Fruit fly (Drosophila melanogaster) whole organism, embryonic: ENCODE measurements around the gene ovm.

Experiments
- Atf6 ChIP-seq: fragments of 200-800 bp; sonication (Bioruptor generic); IDR thresholded peaks from 2 replicates; pipeline ENCODE4 v1.3.6; 2022; ENCODE audit warnings: missing biosample characterization, missing genetic modification characterization
- Bgb ChIP-seq: fragments of 200-800 bp; sonication (Bioruptor generic); IDR thresholded peaks from 2 replicates; pipeline ENCODE4 v1.3.6; 2022; ENCODE audit warnings: missing biosample characterization, missing genetic modification characterization; ENCODE audit not compliant: partially characterized antibody
- BtbVII ChIP-seq: fragments of 200-800 bp; sonication (Bioruptor generic); optimal IDR thresholded peaks from 3 replicates; lab custom pipeline; 2017; ENCODE audit warnings: missing biosample characterization, mild to moderate bottlenecking, missing genetic modification characterization
- CG10267 ChIP-seq: fragments of 200-800 bp; sonication (Bioruptor generic); optimal IDR thresholded peaks from 2 replicates; lab custom pipeline; 2018; ENCODE audit warnings: missing biosample characterization, mild to moderate bottlenecking, missing genetic modification characterization, moderate library complexity
- CG10431 ChIP-seq: fragments of 200-800 bp; sonication (Bioruptor generic); optimal IDR thresholded peaks from 3 replicates; lab custom pipeline; 2018; ENCODE audit warnings: missing biosample characterization, mild to moderate bottlenecking, missing genetic modification characterization
- CG11247 ChIP-seq: fragments of 200-800 bp; sonication (Bioruptor generic); IDR thresholded peaks from 2 replicates; pipeline ENCODE4 v1.3.6; 2022; ENCODE audit warnings: missing biosample characterization, missing genetic modification characterization
- CG11696 ChIP-seq: fragments of 200-800 bp; sonication (Bioruptor generic); IDR thresholded peaks from 2 replicates; pipeline ENCODE4 v1.3.6; 2022; ENCODE audit warnings: missing biosample characterization, missing genetic modification characterization
- CG12391 ChIP-seq: fragments of 200-800 bp; sonication (Bioruptor generic); optimal IDR thresholded peaks from 3 replicates; lab custom pipeline; 2018; ENCODE audit warnings: missing biosample characterization, mild to moderate bottlenecking, missing genetic modification characterization, moderate library complexity
- CG15011 ChIP-seq: fragments of 200-800 bp; sonication (Bioruptor generic); optimal IDR thresholded peaks from 3 replicates; lab custom pipeline; 2018; ENCODE audit warnings: missing biosample characterization, mild to moderate bottlenecking, missing genetic modification characterization
- CG17568 ChIP-seq: fragments of 200-800 bp; sonication (Bioruptor generic); optimal IDR thresholded peaks from 2 replicates; lab custom pipeline; 2018; ENCODE audit warnings: missing biosample characterization, mild to moderate bottlenecking, missing genetic modification characterization, moderate library complexity
- CG17802 ChIP-seq: fragments of 200-800 bp; sonication (Bioruptor generic); optimal IDR thresholded peaks from 2 replicates; lab custom pipeline; 2018; ENCODE audit warnings: missing biosample characterization, mild to moderate bottlenecking, missing genetic modification characterization, moderate library complexity
- CG2116 ChIP-seq: fragments of 200-800 bp; sonication (Bioruptor generic); optimal IDR thresholded peaks from 3 replicates; lab custom pipeline; 2018; ENCODE audit warnings: missing biosample characterization, mild to moderate bottlenecking, missing genetic modification characterization
- CG30431 ChIP-seq: fragments of 200-800 bp; sonication (Bioruptor generic); optimal IDR thresholded peaks from 2 replicates; lab custom pipeline; 2017; ENCODE audit warnings: missing biosample characterization, missing genetic modification characterization
- CG3407 ChIP-seq: fragments of 200-800 bp; sonication (Bioruptor generic); optimal IDR thresholded peaks from 2 replicates; lab custom pipeline; 2018; ENCODE audit warnings: missing biosample characterization, mild to moderate bottlenecking, missing genetic modification characterization
- CG3847 ChIP-seq: fragments of 200-800 bp; sonication (Bioruptor generic); IDR thresholded peaks from 2 replicates; pipeline ENCODE4 v1.3.6; 2022; ENCODE audit warnings: missing biosample characterization, missing genetic modification characterization
- CG6175 ChIP-seq: fragments of 200-800 bp; sonication (Bioruptor generic); IDR thresholded peaks from 3 replicates; pipeline ENCODE4 v1.3.6; 2022; ENCODE audit warnings: missing biosample characterization, missing genetic modification characterization
- CG6254 ChIP-seq: fragments of 200-800 bp; sonication (Bioruptor generic); optimal IDR thresholded peaks from 3 replicates; lab custom pipeline; 2017; ENCODE audit warnings: mild to moderate bottlenecking, missing biosample characterization, missing genetic modification reagents, missing genetic modification characterization
- CG6683 ChIP-seq: fragments of 200-800 bp; sonication (Bioruptor generic); optimal IDR thresholded peaks from 2 replicates; lab custom pipeline; 2017; ENCODE audit warnings: missing biosample characterization, mild to moderate bottlenecking, missing genetic modification characterization, missing genetic modification reagents
- CG6854 ChIP-seq: fragments of 200-800 bp; sonication (Bioruptor generic); optimal IDR thresholded peaks from 3 replicates; lab custom pipeline; 2017; ENCODE audit warnings: missing biosample characterization, mild to moderate bottlenecking, missing genetic modification characterization
- CG7357 ChIP-seq: fragments of 200-800 bp; sonication (Bioruptor generic); IDR thresholded peaks from 3 replicates; pipeline ENCODE4 v1.3.6; 2022; ENCODE audit warnings: missing biosample characterization, missing genetic modification characterization
- CG7745 ChIP-seq: fragments of 200-800 bp; sonication (Bioruptor generic); optimal IDR thresholded peaks from 2 replicates; lab custom pipeline; 2018; ENCODE audit warnings: missing biosample characterization, mild to moderate bottlenecking, missing genetic modification characterization, moderate library complexity
- Dbx ChIP-seq: fragments of 200-800 bp; sonication (Bioruptor generic); IDR thresholded peaks from 3 replicates; pipeline ENCODE4 v1.3.6; 2022; ENCODE audit warnings: missing biosample characterization, missing genetic modification characterization
- Dek ChIP-seq: fragments of 200-800 bp; sonication (Bioruptor generic); optimal IDR thresholded peaks from 3 replicates; lab custom pipeline; 2019; ENCODE audit warnings: missing biosample characterization, mild to moderate bottlenecking, missing genetic modification characterization, moderate library complexity
- Dip2 ChIP-seq: fragments of 200-800 bp; sonication (Bioruptor generic); IDR thresholded peaks from 2 replicates; pipeline ENCODE4 v1.3.6; 2022; ENCODE audit warnings: missing biosample characterization, missing genetic modification characterization
- Dp ChIP-seq: fragments of 200-800 bp; sonication (Bioruptor generic); optimal IDR thresholded peaks from 2 replicates; lab custom pipeline; 2018; ENCODE audit warnings: missing biosample characterization, mild to moderate bottlenecking, missing genetic modification characterization, moderate library complexity
- Ets65A ChIP-seq: fragments of 200-800 bp; sonication (Bioruptor generic); peaks from one replicate; lab custom pipeline; 2016; ENCODE audit warnings: missing biosample characterization, missing genetic modification characterization
- Fer3 ChIP-seq: fragments of 200-800 bp; sonication (Bioruptor generic); optimal IDR thresholded peaks from 2 replicates; lab custom pipeline; 2018; ENCODE audit warnings: missing biosample characterization, mild to moderate bottlenecking, missing genetic modification characterization, moderate library complexity
- HHEX ChIP-seq: fragments of 200-800 bp; sonication (Bioruptor generic); optimal IDR thresholded peaks from 3 replicates; lab custom pipeline; 2017; ENCODE audit warnings: missing biosample characterization, mild to moderate bottlenecking, missing genetic modification characterization, missing genetic modification reagents
- HLH3B ChIP-seq: fragments of 200-800 bp; sonication (Bioruptor generic); IDR thresholded peaks from 2 replicates; pipeline ENCODE4 v1.3.6; 2022; ENCODE audit warnings: missing biosample characterization, missing genetic modification characterization
- HLHmδ ChIP-seq: fragments of 200-800 bp; sonication (Bioruptor generic); optimal IDR thresholded peaks from 2 replicates; lab custom pipeline; 2018; ENCODE audit warnings: missing biosample characterization, mild to moderate bottlenecking, missing genetic modification characterization, moderate library complexity
- Hmr ChIP-seq: fragments of 200-800 bp; sonication (Bioruptor generic); optimal IDR thresholded peaks from 3 replicates; lab custom pipeline; 2017; ENCODE audit warnings: mild to moderate bottlenecking, missing biosample characterization, missing genetic modification reagents, missing genetic modification characterization
- Kr ChIP-seq: fragments of 200-800 bp; sonication (Bioruptor generic); optimal IDR thresholded peaks from 2 replicates; lab custom pipeline; 2017; ENCODE audit warnings: missing biosample characterization, mild to moderate bottlenecking, missing genetic modification characterization
- Mes4 ChIP-seq: fragments of 200-800 bp; sonication (Bioruptor generic); optimal IDR thresholded peaks from 2 replicates; lab custom pipeline; 2016; ENCODE audit warnings: missing biosample characterization, missing genetic modification characterization
- Neu2 ChIP-seq: fragments of 200-800 bp; sonication (Bioruptor generic); optimal IDR thresholded peaks from 3 replicates; lab custom pipeline; 2016; ENCODE audit warnings: missing biosample characterization, missing genetic modification characterization, borderline replicate concordance
- Nf-YC ChIP-seq: fragments of 200-800 bp; optimal IDR thresholded peaks from 3 replicates; lab custom pipeline; 2019; ENCODE audit warnings: missing biosample characterization, mild to moderate bottlenecking, missing genetic modification characterization, moderate library complexity
- Six4 ChIP-seq: fragments of 200-800 bp; sonication (Bioruptor generic); optimal IDR thresholded peaks from 2 replicates; lab custom pipeline; 2016; ENCODE audit warnings: missing biosample characterization, missing genetic modification characterization
- eyg ChIP-seq: fragments of 200-800 bp; sonication (Bioruptor generic); optimal IDR thresholded peaks from 3 replicates; lab custom pipeline; 2016; ENCODE audit warnings: missing biosample characterization, missing genetic modification characterization
- gfzf ChIP-seq: fragments of 200-800 bp; sonication (Bioruptor generic); optimal IDR thresholded peaks from 2 replicates; lab custom pipeline; 2016; ENCODE audit warnings: missing biosample characterization, mild to moderate bottlenecking, missing genetic modification characterization, moderate library complexity
- kah ChIP-seq: fragments of 200-800 bp; sonication (Bioruptor generic); optimal IDR thresholded peaks from 2 replicates; lab custom pipeline; 2018; ENCODE audit warnings: missing biosample characterization, mild to moderate bottlenecking, missing genetic modification characterization
- kni ChIP-seq: fragments of 200-800 bp; sonication (Bioruptor generic); optimal IDR thresholded peaks from 3 replicates; lab custom pipeline; 2017; ENCODE audit warnings: mild to moderate bottlenecking, missing biosample characterization, missing genetic modification reagents, missing genetic modification characterization
- oc ChIP-seq: fragments of 200-800 bp; sonication (Bioruptor generic); optimal IDR thresholded peaks from 2 replicates; lab custom pipeline; 2018; ENCODE audit warnings: missing biosample characterization, mild to moderate bottlenecking, missing genetic modification characterization, moderate library complexity
- otp ChIP-seq: fragments of 200-800 bp; sonication (Bioruptor generic); IDR thresholded peaks from 3 replicates; pipeline ENCODE4, ENCODE4 v1.3.6; 2022; ENCODE audit warnings: missing biosample characterization, missing genetic modification characterization
- usp ChIP-seq: fragments of >200 bp; optimal IDR thresholded peaks from 2 replicates; lab custom pipeline; 2017; ENCODE audit warnings: missing biosample characterization, missing genetic modification characterization
- vvl ChIP-seq: fragments of 200-800 bp; sonication (Bioruptor generic); IDR thresholded peaks from 2 replicates; pipeline ENCODE4 v1.3.6; 2022; ENCODE audit warnings: missing biosample characterization, missing genetic modification characterization
- yki ChIP-seq: fragments of >200 bp; optimal IDR thresholded peaks from 3 replicates; lab custom pipeline; 2018
- zf30C ChIP-seq: fragments of 200-800 bp; sonication (Bioruptor generic); optimal IDR thresholded peaks from 3 replicates; lab custom pipeline; 2018; ENCODE audit warnings: missing biosample characterization, mild to moderate bottlenecking, missing genetic modification characterization

Gene ovm

DNA sequence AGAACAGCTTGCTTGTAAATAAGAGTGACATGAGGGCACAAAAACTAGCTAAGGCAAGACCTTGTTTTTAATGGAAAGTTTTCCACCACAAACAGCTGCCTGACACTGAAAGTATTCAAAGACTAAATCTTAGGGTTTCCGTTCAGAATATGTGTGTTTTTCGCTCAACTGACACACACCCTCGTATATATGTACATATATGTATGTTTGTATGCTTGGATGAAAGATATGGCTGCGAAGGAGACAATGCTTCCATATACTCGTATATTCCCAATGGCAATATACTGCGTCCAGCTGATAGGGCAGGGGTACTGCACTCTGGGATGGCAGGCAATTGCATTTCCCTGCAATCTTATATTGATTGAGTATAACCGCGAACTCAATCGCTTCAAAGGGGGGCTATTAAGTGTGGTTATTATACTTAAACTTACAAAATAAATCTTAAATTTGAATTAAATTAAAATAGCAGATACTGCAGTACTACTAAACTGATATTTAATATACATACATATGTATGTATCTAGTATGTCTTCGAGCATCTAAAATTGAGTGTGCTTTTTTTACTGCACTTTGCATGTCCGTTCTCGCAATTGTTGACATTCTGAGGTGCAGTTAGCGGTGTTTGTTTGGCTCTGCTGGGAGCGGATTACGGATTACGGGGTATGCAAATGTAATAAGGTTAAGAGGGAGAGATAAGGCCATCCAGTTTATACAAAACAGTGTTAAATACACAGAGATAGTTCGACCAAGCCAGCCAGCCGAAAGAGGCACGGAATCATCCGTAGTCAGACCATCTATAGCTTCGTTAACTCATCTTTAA is 6.0 kb downstream of the ovm start (continued):
- TF ChIP-seq CG6683 (GFP tag; lab: Kevin White, UChicago) (no peak), Dek (tag; lab: Kevin White, UChicago) (no peak), CG6254 (GFP tag; lab: Kevin White, UChicago) (no peak), kni (GFP tag; lab: Kevin White, UChicago) (no peak), CG2116 (GFP tag; lab: Kevin White, UChicago) (no peak), CG12391 (tag; lab: Kevin White, UChicago) (no peak), usp (GFP tag; lab: Kevin White, UChicago) (no peak), CG11696 (GFP tag; lab: Robert Waterston, UW) (no peak), CG17802 (tag; lab: Kevin White, UChicago) (no peak), Mes4 (GFP tag; lab: Kevin White, UChicago) (no peak), Bgb (GFP tag; lab: Robert Waterston, UW) (no peak), CG10267 (tag; lab: Kevin White, UChicago) (no peak), CG7357 (GFP tag; lab: Robert Waterston, UW) (no peak), Dbx (GFP tag; lab: Robert Waterston, UW) (0 out of 3 replicates have a peak, but pooled peaks have one; percentile 10), CG7745 (tag; lab: Kevin White, UChicago) (no peak), Neu2 (GFP tag; lab: Kevin White, UChicago) (no peak), Hmr (GFP tag; lab: Kevin White, UChicago) (no peak), CG11247 (GFP tag; lab: Robert Waterston, UW) (no peak), Kr (no peak), Dip2 (GFP tag; lab: Robert Waterston, UW) (no peak), Ets65A (GFP tag; lab: Kevin White, UChicago) (peak; percentile 36)

- peak; percentile 59; the same call in 1 of the 2 replicates for TF ChIP-seq vvl (GFP tag; lab: Robert Waterston, UW)
- peak; percentile 70 for TF ChIP-seq CG6854 (GFP tag; lab: Kevin White, UChicago)
- TF ChIP-seq Nf-YC (tag; lab: Kevin White, UChicago), result peak; percentile 85
- TF ChIP-seq CG15011 (GFP tag; lab: Kevin White, UChicago), result no peak
- TF ChIP-seq Six4 (GFP tag; lab: Kevin White, UChicago), result no peak
- peak; percentile 1 for TF ChIP-seq eyg (GFP tag; lab: Kevin White, UChicago)
- no peak for TF ChIP-seq CG3847 (GFP tag; lab: Robert Waterston, UW)
- TF ChIP-seq zf30C (GFP tag; lab: Kevin White, UChicago), result no peak
- TF ChIP-seq Dp (GFP tag; lab: Kevin White, UChicago), result peak; percentile 18
- TF ChIP-seq CG3407 (GFP tag; lab: Kevin White, UChicago), result peak; percentile 16
- TF ChIP-seq BtbVII, result peak; percentile 74
- no peak; the same call in 2 of the 3 replicates for TF ChIP-seq otp (GFP tag; lab: Robert Waterston, UW)
- peak; percentile 50 for TF ChIP-seq Fer3 (tag; lab: Kevin White, UChicago)
- no peak for TF ChIP-seq CG30431 (GFP tag; lab: Kevin White, UChicago)
- peak; percentile 13 for TF ChIP-seq CG10267 (tag; lab: Kevin White, UChicago)
- TF ChIP-seq oc (tag; lab: Kevin White, UChicago), result peak; percentile 48
- TF ChIP-seq gfzf, result no peak
- TF ChIP-seq CG17568 (GFP tag; lab: Kevin White, UChicago), result peak; percentile 46
- peak; percentile 34 for TF ChIP-seq HHEX (GFP tag; lab: Kevin White, UChicago)
- TF ChIP-seq kah (GFP tag; lab: Kevin White, UChicago), result peak; percentile 21
- peak; percentile 96 for TF ChIP-seq CG6175
- TF ChIP-seq Atf6, result peak; percentile 64; the same call in 1 of the 2 replicates
- peak; percentile 3 for TF ChIP-seq CG10431
- TF ChIP-seq HLHmδ, result peak; percentile 30
- peak; percentile 36 for TF ChIP-seq yki
- peak; percentile 37 for TF ChIP-seq Dek (tag; lab: Kevin White, UChicago)
- TF ChIP-seq HLH3B (GFP tag; lab: Robert Waterston, UW), result no peak
Measured at dm6 chr2L:131466-132270, 9.1 kb downstream of the ovm start, which contains the start of gene Gs1. Gene Gs1 (plus strand): TSS chr2L:132077.
